Worm (Caenorhabditis elegans) whole organism, young adult: ENCODE data around the gene F54H5.3.

Source experiments
- F23B12.7 ChIP-seq: sonication (generic microtip); optimal IDR thresholded peaks from 2 replicates; lab custom pipeline; 2017; ENCODE audit warnings: missing genetic modification characterization, mild to moderate bottlenecking, missing compliant biosample characterization, antibody characterized with exemption, moderate library complexity; ENCODE audit not compliant: insufficient read depth
- F52B5.7 ChIP-seq: sonication (generic microtip); optimal IDR thresholded peaks from 2 replicates; lab custom pipeline; 2016; ENCODE audit warnings: mild to moderate bottlenecking, missing genetic modification characterization, missing compliant biosample characterization
- T26A5.8 ChIP-seq: sonication (generic microtip); optimal IDR thresholded peaks from 2 replicates; lab custom pipeline; 2016; ENCODE audit warnings: missing genetic modification characterization, missing compliant biosample characterization
- Y67H2A.10 ChIP-seq: fragments of 200-800 bp; sonication (Bioruptor generic); conservative IDR thresholded peaks from 2 replicates; pipeline ENCODE4 v1.3.6; 2022; ENCODE audit warnings: missing genetic modification reagents, missing genetic modification characterization, missing compliant biosample characterization
- attf-3 ChIP-seq: fragments of 200-800 bp; sonication (Bioruptor generic); conservative IDR thresholded peaks from 2 replicates; pipeline ENCODE4 v1.3.6; 2022; ENCODE audit warnings: missing genetic modification reagents, missing genetic modification characterization, missing compliant biosample characterization
- ets-4 ChIP-seq: fragments of 200-800 bp; sonication (Bioruptor generic); optimal IDR thresholded peaks from 2 replicates; lab custom pipeline; 2018; ENCODE audit warnings: mild to moderate bottlenecking, missing genetic modification characterization, missing compliant biosample characterization
- hmg-20 ChIP-seq: fragments of 200-800 bp; sonication (Bioruptor generic); IDR thresholded peaks from 2 replicates; pipeline ENCODE4 v1.3.6; 2022; ENCODE audit warnings: missing genetic modification reagents, missing genetic modification characterization, missing compliant biosample characterization
- let-526 ChIP-seq: fragments of 200-800 bp; sonication (Bioruptor generic); IDR thresholded peaks from 2 replicates; pipeline ENCODE4 v1.3.6; 2022; ENCODE audit warnings: missing genetic modification reagents, missing genetic modification characterization, missing compliant biosample characterization
- madf-6 ChIP-seq: fragments of 200-800 bp; sonication (Bioruptor generic); IDR thresholded peaks from 2 replicates; pipeline ENCODE4 v1.3.6; 2022; ENCODE audit warnings: missing genetic modification reagents, missing genetic modification characterization, missing compliant biosample characterization
- pha-4 ChIP-seq: fragments of 150-350 bp; sonication (generic microtip); optimal IDR thresholded peaks from 2 replicates; lab custom pipeline; 2014; ENCODE audit warnings: missing biosample characterization, missing genetic modification reagents, missing genetic modification characterization
- repo-1 ChIP-seq: sonication (generic microtip); optimal IDR thresholded peaks from 2 replicates; lab custom pipeline; 2017; ENCODE audit warnings: mild to moderate bottlenecking, missing genetic modification characterization, missing compliant biosample characterization
- snpc-4 ChIP-seq, 5 experiments: fragments of 150-350 bp in 1 of 5; sonication (generic microtip) in 4 of 5; optimal IDR thresholded peaks; 2 replicates each; lab custom pipeline; 2014 to 2018; ENCODE audit warnings: missing genetic modification characterization in 5 of 5, missing biosample characterization in 3 of 5, antibody characterized with exemption in 2 of 5, mild to moderate bottlenecking in 2 of 5, missing compliant biosample characterization in 2 of 5, missing genotype in 2 of 5, moderate library complexity in 2 of 5, missing genetic modification reagents in 1 of 5
- xnd-1 ChIP-seq: sonication (generic microtip); optimal IDR thresholded peaks from 2 replicates; lab custom pipeline; 2016; ENCODE audit warnings: missing genotype, missing genetic modification reagents, missing genetic modification characterization, missing compliant biosample characterization

DNA sequence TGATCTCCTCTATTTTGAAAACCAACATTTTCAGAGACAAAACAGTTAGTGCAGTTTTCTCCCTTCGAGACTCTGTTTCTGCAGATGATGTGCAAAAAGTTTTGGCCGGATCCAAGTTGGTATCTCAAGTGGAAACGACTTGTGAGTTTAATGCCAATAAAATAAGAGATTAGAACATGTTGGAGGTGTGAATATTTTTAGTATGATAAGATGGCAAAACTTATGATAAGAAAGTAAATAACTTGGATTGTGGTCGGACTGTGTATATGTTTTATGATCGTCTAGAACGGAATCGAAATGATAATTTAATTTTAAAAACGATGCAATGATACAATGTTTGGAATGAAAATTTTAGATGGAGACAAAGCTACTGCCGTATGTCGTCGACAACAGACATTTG is 10.0 kb downstream of the F54H5.3 start:
- TF ChIP-seq let-526 (GFP tag; lab: Robert Waterston, UW), result no peak
- no peak for TF ChIP-seq xnd-1
- no peak for TF ChIP-seq Y67H2A.10 (GFP tag; lab: Robert Waterston, UW)
- no peak for TF ChIP-seq snpc-4 (GFP tag; optimal IDR thresholded peaks at IDR 0.05; lab: Kevin White, UChicago)
- TF ChIP-seq snpc-4 (tag; optimal IDR thresholded peaks at IDR 0.05; lab: Kevin White, UChicago), result no peak
- TF ChIP-seq hmg-20 (GFP tag; lab: Robert Waterston, UW), result no peak
- TF ChIP-seq F23B12.7 (tag; lab: Kevin White, UChicago), result no peak
- TF ChIP-seq F52B5.7 (tag; lab: Kevin White, UChicago), result no peak
- TF ChIP-seq madf-6, result no peak
- no peak for TF ChIP-seq T26A5.8 (tag; lab: Kevin White, UChicago)
- TF ChIP-seq pha-4, result no peak
- no peak for TF ChIP-seq attf-3 (GFP tag; lab: Robert Waterston, UW)
- no peak for TF ChIP-seq repo-1 (tag; lab: Kevin White, UChicago)
- TF ChIP-seq ets-4 (GFP tag; lab: Kevin White, UChicago), result no peak
